Worm (Caenorhabditis elegans): ENCODE results near the gene tsen-2.

ce11 chrIII:11881549-11881948 is 16.5 kb downstream of the tsen-2 start:
- TF ChIP-seq tbx-2 (tag; optimal IDR thresholded peaks at IDR 0.05) (no peak), lsy-2 (tag; optimal IDR thresholded peaks at IDR 0.05) (no peak), skn-1 (tag; optimal IDR thresholded peaks at IDR 0.05) (no peak), fos-1 (tag; optimal IDR thresholded peaks at IDR 0.05) (no peak), nhr-76 (tag; optimal IDR thresholded peaks at IDR 0.05) (no peak), ceh-88 (GFP tag; IDR thresholded peaks at IDR 0.05) (no peak), unc-130 (tag; optimal IDR thresholded peaks at IDR 0.05) (no peak), egl-27 (tag; optimal IDR thresholded peaks at IDR 0.05) (no peak), blmp-1 (tag; optimal IDR thresholded peaks at IDR 0.05) (no peak), ztf-4 (tag; optimal IDR thresholded peaks at IDR 0.05) (no peak)

Measured in whole organism, L1 larva.